Comparison of ENCODE assay signal across 2 worm cellular contexts in the genomic region with DNA sequence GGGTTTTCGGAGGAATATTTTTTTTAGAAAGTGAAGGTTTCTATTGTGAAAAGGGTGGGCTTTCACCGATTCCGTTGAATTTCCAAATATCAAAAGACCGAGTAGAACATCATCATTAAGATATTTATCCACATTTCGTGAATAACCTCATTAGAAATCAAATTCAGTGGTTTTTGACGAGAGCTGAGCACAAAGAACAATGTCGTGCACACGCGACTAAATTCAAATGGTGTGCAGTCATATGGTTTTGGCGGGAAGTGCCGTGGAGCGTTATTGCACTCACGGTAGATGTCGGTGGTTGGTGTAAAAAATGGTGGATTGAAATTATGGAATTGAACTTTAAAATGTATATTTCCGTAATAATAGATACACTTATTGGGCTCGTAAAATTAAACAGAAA.
TF ChIP-seq lines count a peak whose summit lies in the region.

No protein-coding gene starts in this region.

TF ChIP-seq in whole organism, L1 larva, 84 proteins besides CTCF, POLR2A, EP300 and RAD21 (continued from another document):
- no peak for TF ChIP-seq rnt-1 (tag; optimal IDR thresholded peaks at IDR 0.05; lab: Kevin White, UChicago)
- TF ChIP-seq blmp-1 (tag; optimal IDR thresholded peaks at IDR 0.05; lab: Kevin White, UChicago) = peak; percentile 60
- TF ChIP-seq lsy-2 (tag; optimal IDR thresholded peaks at IDR 0.05; lab: Kevin White, UChicago) = peak in 1 of 2 experiments; percentile 31
- TF ChIP-seq C16A3.4 (tag; optimal IDR thresholded peaks at IDR 0.05; lab: Kevin White, UChicago) = no peak
- TF ChIP-seq aha-1 (tag; optimal IDR thresholded peaks at IDR 0.05; lab: Kevin White, UChicago) = no peak
TF ChIP-seq in whole organism, L1 larva: peak in this region for 7.

TF ChIP-seq in whole organism, L4 larva, 104 proteins besides CTCF, POLR2A, EP300 and RAD21 (continued from another document):
- TF ChIP-seq dmd-8 (GFP tag; IDR thresholded peaks at IDR 0.05; lab: Robert Waterston, UW) (no peak), unc-62 (GFP tag; optimal IDR thresholded peaks at IDR 0.05 in 1 of 2; lab: Kevin White, UChicago) (peak in 1 of 2 experiments; percentile 96), unc-62 (tag; optimal IDR thresholded peaks at IDR 0.05; lab: Kevin White, UChicago) (no peak), lsy-2 (tag; optimal IDR thresholded peaks at IDR 0.05; lab: Kevin White, UChicago) (peak in 1 of 2 experiments; percentile 28), F10B5.3 (tag; optimal IDR thresholded peaks at IDR 0.05; lab: Kevin White, UChicago) (no peak), zip-2 (tag; optimal IDR thresholded peaks at IDR 0.05; lab: Kevin White, UChicago) (no peak), mes-2 (tag; optimal IDR thresholded peaks at IDR 0.05; lab: Kevin White, UChicago; ENCODE audit: poor library complexity, severe bottlenecking) (peak; percentile 5), hlh-11 (tag; optimal IDR thresholded peaks at IDR 0.05; lab: Kevin White, UChicago) (peak; percentile 10)
